Worm (Caenorhabditis elegans) whole organism, mixed stage, embryonic: ENCODE measurements around the gene C43C3.4.
"Not testable (repeated sequence)": the region's sequence is repeated elsewhere in the genome, so short reads cannot be mapped to it uniquely, and the experiment has no call there.

ENCODE experiments used
- elt-1 ChIP-seq: sonication (generic microtip); optimal IDR thresholded peaks from 2 replicates; lab custom pipeline; 2017; ENCODE audit warnings: missing genetic modification characterization, mild to moderate bottlenecking, missing compliant biosample characterization, antibody characterized with exemption, moderate library complexity, borderline replicate concordance; ENCODE audit not compliant: insufficient read depth
- lin-32 ChIP-seq: fragments of 200-800 bp; sonication (Bioruptor generic); optimal IDR thresholded peaks from 2 replicates; lab custom pipeline; 2018; ENCODE audit warnings: mild to moderate bottlenecking, missing genetic modification characterization, missing compliant biosample characterization
- mep-1 ChIP-seq: fragments of 150-350 bp; optimal IDR thresholded peaks from 2 replicates; lab custom pipeline; 2017; ENCODE audit warnings: missing biosample characterization, missing genetic modification reagents, missing genetic modification characterization, inconsistent platforms
- sem-2 ChIP-seq: fragments of 200-800 bp; sonication (Bioruptor generic); optimal IDR thresholded peaks from 2 replicates; lab custom pipeline; 2018; ENCODE audit warnings: mild to moderate bottlenecking, missing genetic modification characterization, missing compliant biosample characterization
- ztf-11 ChIP-seq: fragments of 150-350 bp; optimal IDR thresholded peaks from 2 replicates; lab custom pipeline; 2014; ENCODE audit warnings: missing biosample characterization, missing genetic modification characterization

Gene C43C3.4

ce11 chrX:9629552-9629951 lies 45.1 kb downstream of the C43C3.4 start:
- no peak for TF ChIP-seq ztf-11 (tag; lab: Kevin White, UChicago)
- TF ChIP-seq lin-32: no peak
- no peak for TF ChIP-seq mep-1 (tag; lab: Kevin White, UChicago)

- not testable (repeated sequence) for TF ChIP-seq mep-1 (tag; lab: Kevin White, UChicago); sem-2 (GFP tag; lab: Kevin White, UChicago); elt-1 (tag; lab: Kevin White, UChicago)
Measured at ce11 chrX:9625824-9626223, 48.9 kb downstream of the C43C3.4 start, which contains the start of gene F34H10.1. TSS of gene F34H10.1 (plus strand) at chrX:9626124.
